Fruit fly (Drosophila melanogaster) whole organism, pupa: ENCODE measurements around the gene Sas-4.

Source experiments
- CG10348 ChIP-seq: fragments of 200-800 bp; sonication (Bioruptor generic); IDR thresholded peaks from 2 replicates; pipeline ENCODE4 v1.3.6; 2022; ENCODE audit warnings: missing biosample characterization, missing genetic modification characterization
- CG12605 ChIP-seq: fragments of 200-800 bp; sonication (Bioruptor generic); IDR thresholded peaks from 2 replicates; pipeline ENCODE4 v1.3.6; 2022; ENCODE audit warnings: missing biosample characterization, missing genetic modification characterization
- CG13204 ChIP-seq: fragments of 200-800 bp; sonication (Bioruptor generic); optimal IDR thresholded peaks from 2 replicates; lab custom pipeline; 2018; ENCODE audit warnings: missing biosample characterization, mild to moderate bottlenecking, missing genetic modification characterization, moderate library complexity
- CG14655 ChIP-seq: fragments of 200-800 bp; sonication (Bioruptor generic); optimal IDR thresholded peaks from 3 replicates; lab custom pipeline; 2017; ENCODE audit warnings: mild to moderate bottlenecking, missing biosample characterization, missing genetic modification reagents, missing genetic modification characterization
- CG15710 ChIP-seq: fragments of 200-800 bp; sonication (Bioruptor generic); optimal IDR thresholded peaks from 2 replicates; lab custom pipeline; 2018; ENCODE audit warnings: missing biosample characterization, mild to moderate bottlenecking, missing genetic modification characterization, moderate library complexity
- CG17806 ChIP-seq: fragments of 200-800 bp; sonication (Bioruptor generic); optimal IDR thresholded peaks from 2 replicates; lab custom pipeline; 2018; ENCODE audit warnings: missing biosample characterization, mild to moderate bottlenecking, missing genetic modification characterization, moderate library complexity
- CG32121 ChIP-seq: fragments of 200-800 bp; sonication (Bioruptor generic); IDR thresholded peaks from 2 replicates; pipeline ENCODE4 v1.3.6; 2022; ENCODE audit warnings: missing biosample characterization, missing genetic modification characterization
- CG34367 ChIP-seq: fragments of 200-800 bp; sonication (Bioruptor generic); optimal IDR thresholded peaks from 2 replicates; lab custom pipeline; 2018; ENCODE audit warnings: missing biosample characterization, mild to moderate bottlenecking, missing genetic modification characterization
- CG4496 ChIP-seq: fragments of 200-800 bp; sonication (Bioruptor generic); IDR thresholded peaks from 3 replicates; pipeline ENCODE4 v1.3.6; 2022; ENCODE audit warnings: missing biosample characterization, missing genetic modification characterization
- CG8159 ChIP-seq: fragments of 200-800 bp; sonication (Bioruptor generic); optimal IDR thresholded peaks from 3 replicates; lab custom pipeline; 2018; ENCODE audit warnings: missing biosample characterization, mild to moderate bottlenecking, missing genetic modification characterization, moderate library complexity
- CG8301 ChIP-seq: fragments of 200-800 bp; sonication (Bioruptor generic); optimal IDR thresholded peaks from 2 replicates; lab custom pipeline; 2018; ENCODE audit warnings: missing biosample characterization, mild to moderate bottlenecking, missing genetic modification characterization
- CG9948 ChIP-seq: fragments of 200-800 bp; sonication (Bioruptor generic); optimal IDR thresholded peaks from 2 replicates; lab custom pipeline; 2018; ENCODE audit warnings: missing biosample characterization, mild to moderate bottlenecking, missing genetic modification characterization, moderate library complexity
- D1 ChIP-seq: fragments of 200-800 bp; sonication (Bioruptor generic); optimal IDR thresholded peaks from 2 replicates; lab custom pipeline; 2018; ENCODE audit warnings: missing biosample characterization, mild to moderate bottlenecking, missing genetic modification characterization, moderate library complexity
- EcR ChIP-seq: fragments of 200-800 bp; sonication (Bioruptor generic); optimal IDR thresholded peaks from 3 replicates; lab custom pipeline; 2019; ENCODE audit warnings: missing biosample characterization, missing genetic modification characterization, mild to moderate bottlenecking, moderate library complexity, missing genetic modification reagents
- Ets98B ChIP-seq: fragments of 200-800 bp; sonication (Bioruptor generic); IDR thresholded peaks from 2 replicates; pipeline ENCODE4 v1.3.6; 2022; ENCODE audit warnings: missing biosample characterization, missing genetic modification characterization
- Pif1A ChIP-seq: fragments of 200-800 bp; sonication (Bioruptor generic); optimal IDR thresholded peaks from 3 replicates; lab custom pipeline; 2016; ENCODE audit warnings: missing biosample characterization, missing genetic modification characterization
- Pif1B ChIP-seq: fragments of 200-800 bp; sonication (Bioruptor generic); optimal IDR thresholded peaks from 3 replicates; lab custom pipeline; 2016; ENCODE audit warnings: missing biosample characterization, missing genetic modification characterization
- Snoo ChIP-seq: fragments of 200-800 bp; sonication (Bioruptor generic); optimal IDR thresholded peaks from 3 replicates; lab custom pipeline; 2017; ENCODE audit warnings: missing biosample characterization, mild to moderate bottlenecking, missing genetic modification characterization, inconsistent platforms
- fd96Ca ChIP-seq: fragments of 200-800 bp; sonication (Bioruptor generic); IDR thresholded peaks from 3 replicates; pipeline ENCODE4 v1.3.6; 2022; ENCODE audit warnings: missing biosample characterization, missing genetic modification characterization
- gl ChIP-seq: fragments of 200-800 bp; sonication (Bioruptor generic); optimal IDR thresholded peaks from 2 replicates; lab custom pipeline; 2018; ENCODE audit warnings: missing biosample characterization, mild to moderate bottlenecking, missing genetic modification characterization
- rn ChIP-seq: fragments of 200-800 bp; sonication (Bioruptor generic); IDR thresholded peaks from 2 replicates; pipeline ENCODE4 v1.3.6; 2022; ENCODE audit warnings: missing biosample characterization, missing genetic modification characterization

Sas-4 gene

dm6 chr3R:7107713-7108588 lies 43.2 kb upstream of the Sas-4 start:
- TF ChIP-seq fd96Ca (GFP tag; lab: Robert Waterston, UW) (no peak), EcR (GFP tag; lab: Kevin White, UChicago) (peak; percentile 99), CG8159 (tag; lab: Kevin White, UChicago) (peak; percentile 4), CG13204 (GFP tag; lab: Kevin White, UChicago) (peak; percentile 34), CG14655 (peak; percentile 7), D1 (tag; lab: Kevin White, UChicago) (peak; percentile 10), Ets98B (GFP tag; lab: Robert Waterston, UW) (no peak), CG32121 (no peak), CG9948 (peak; percentile 38), CG10348 (GFP tag; lab: Robert Waterston, UW) (no peak)

- peak; percentile 98 for TF ChIP-seq CG14655
- TF ChIP-seq CG10348 (GFP tag; lab: Robert Waterston, UW): no peak
- TF ChIP-seq Ets98B (GFP tag; lab: Robert Waterston, UW): no peak
- peak; percentile 95 for TF ChIP-seq D1 (tag; lab: Kevin White, UChicago)
- peak; percentile 96 for TF ChIP-seq CG8159 (tag; lab: Kevin White, UChicago)
- peak; percentile 68 for TF ChIP-seq gl
- peak; percentile 96 for TF ChIP-seq CG9948
- TF ChIP-seq CG17806: peak; percentile 96
- peak; percentile 95 for TF ChIP-seq Snoo (tag; lab: Kevin White, UChicago)
- no peak for TF ChIP-seq CG32121
- TF ChIP-seq CG12605 (GFP tag; lab: Robert Waterston, UW): no peak
- TF ChIP-seq Pif1A: peak; percentile 94
- TF ChIP-seq CG4496: no peak
- no peak for TF ChIP-seq EcR (GFP tag; lab: Kevin White, UChicago)
- TF ChIP-seq CG8301 (tag; lab: Kevin White, UChicago): peak; percentile 98
- TF ChIP-seq Pif1B: peak; percentile 90
- TF ChIP-seq rn (GFP tag; lab: Robert Waterston, UW): no peak
- TF ChIP-seq CG15710 (tag; lab: Kevin White, UChicago): peak; percentile 96
- TF ChIP-seq CG34367 (tag; lab: Kevin White, UChicago): peak; percentile 95
- no peak for TF ChIP-seq fd96Ca (GFP tag; lab: Robert Waterston, UW)
- TF ChIP-seq CG13204 (GFP tag; lab: Kevin White, UChicago): peak; percentile 71
Measured at dm6 chr3R:7108589-7109312, 42.4 kb upstream of the Sas-4 start.

- TF ChIP-seq fd96Ca (GFP tag; lab: Robert Waterston, UW): no peak
- no peak for TF ChIP-seq CG32121
- TF ChIP-seq CG4496: 0 out of 3 replicates have a peak, but pooled peaks have one; percentile 48
- peak; percentile 5 for TF ChIP-seq CG8301 (tag; lab: Kevin White, UChicago)
- TF ChIP-seq Pif1B: peak; percentile 23
- TF ChIP-seq rn (GFP tag; lab: Robert Waterston, UW): no peak
- peak; percentile 41 for TF ChIP-seq Snoo (tag; lab: Kevin White, UChicago)
- TF ChIP-seq D1 (tag; lab: Kevin White, UChicago): no peak
- no peak; the same call in 1 of the 2 replicates for TF ChIP-seq Ets98B (GFP tag; lab: Robert Waterston, UW)
- peak; percentile 82 for TF ChIP-seq EcR (GFP tag; lab: Kevin White, UChicago)
- TF ChIP-seq CG13204 (GFP tag; lab: Kevin White, UChicago): peak; percentile 76
- no peak for TF ChIP-seq CG12605 (GFP tag; lab: Robert Waterston, UW)
- no peak for TF ChIP-seq CG14655
- no peak for TF ChIP-seq Pif1A
- no peak for TF ChIP-seq gl
Measured at dm6 chr3R:7109760-7110303, 41.3 kb upstream of the Sas-4 start.

- TF ChIP-seq CG15710 (tag; lab: Kevin White, UChicago) (no peak), Snoo (tag; lab: Kevin White, UChicago) (no peak), Pif1B (no peak), CG8301 (tag; lab: Kevin White, UChicago) (no peak), Pif1A (no peak), CG9948 (no peak), CG13204 (GFP tag; lab: Kevin White, UChicago) (no peak), CG32121 (no peak), Ets98B (GFP tag; lab: Robert Waterston, UW) (no peak), fd96Ca (GFP tag; lab: Robert Waterston, UW) (no peak), CG4496 (no peak), EcR (GFP tag; lab: Kevin White, UChicago) (no peak), CG34367 (tag; lab: Kevin White, UChicago) (no peak), CG14655 (no peak)
Measured at dm6 chr3R:7111206-7111858, 39.8 kb upstream of the Sas-4 start.

- TF ChIP-seq Ets98B (GFP tag; lab: Robert Waterston, UW) (no peak), CG13204 (GFP tag; lab: Kevin White, UChicago) (no peak), CG8301 (tag; lab: Kevin White, UChicago) (no peak), Snoo (tag; lab: Kevin White, UChicago) (no peak), Pif1B (no peak), CG32121 (no peak)
Measured at dm6 chr3R:7112977-7113376, 38.2 kb upstream of the Sas-4 start.
